Fruit fly (Drosophila melanogaster) whole organism, embryonic: ENCODE measurements around the gene CG44040.

Source experiments
- Atf3 ChIP-seq: fragments of 200-800 bp; sonication (Bioruptor generic); optimal IDR thresholded peaks from 3 replicates; lab custom pipeline; 2016; ENCODE audit warnings: missing biosample characterization, missing genetic modification characterization
- BEAF-32 ChIP-seq: fragments of 200-800 bp; sonication (Bioruptor generic); optimal IDR thresholded peaks from 3 replicates; lab custom pipeline; 2017; ENCODE audit warnings: missing biosample characterization, missing genetic modification characterization, mild to moderate bottlenecking, moderate library complexity, missing genetic modification reagents
- CG10147 ChIP-seq: fragments of 200-800 bp; sonication (Bioruptor generic); optimal IDR thresholded peaks from 2 replicates; lab custom pipeline; 2019; ENCODE audit warnings: missing biosample characterization, mild to moderate bottlenecking, missing genetic modification characterization, moderate library complexity
- CG12744 ChIP-seq: fragments of 200-800 bp; sonication (Bioruptor generic); optimal IDR thresholded peaks from 2 replicates; lab custom pipeline; 2016; ENCODE audit warnings: missing biosample characterization, missing genetic modification characterization
- CG13296 ChIP-seq: fragments of 200-800 bp; sonication (Bioruptor generic); optimal IDR thresholded peaks from 3 replicates; lab custom pipeline; 2018; ENCODE audit warnings: missing biosample characterization, mild to moderate bottlenecking, missing genetic modification characterization
- CG13624 ChIP-seq: fragments of 200-800 bp; sonication (Bioruptor generic); optimal IDR thresholded peaks from 2 replicates; lab custom pipeline; 2016; ENCODE audit warnings: missing biosample characterization, missing genetic modification characterization
- CG14965 ChIP-seq: fragments of 200-800 bp; sonication (Bioruptor generic); optimal IDR thresholded peaks from 2 replicates; lab custom pipeline; 2016; ENCODE audit warnings: missing biosample characterization, missing genetic modification characterization, borderline replicate concordance
- CG1647 ChIP-seq: fragments of 200-800 bp; sonication (Bioruptor generic); optimal IDR thresholded peaks from 3 replicates; lab custom pipeline; 2016; ENCODE audit warnings: missing biosample characterization, missing genetic modification characterization
- CG16779 ChIP-seq: fragments of 200-800 bp; sonication (Bioruptor generic); IDR thresholded peaks from 2 replicates; pipeline ENCODE4 v1.3.6; 2022; ENCODE audit warnings: missing biosample characterization, missing genetic modification characterization
- CG2202 ChIP-seq: fragments of 200-800 bp; sonication (Bioruptor generic); optimal IDR thresholded peaks from 2 replicates; lab custom pipeline; 2018; ENCODE audit warnings: missing biosample characterization, mild to moderate bottlenecking, missing genetic modification characterization
- CG32532 ChIP-seq: fragments of 200-800 bp; sonication (Bioruptor generic); IDR thresholded peaks from 2 replicates; pipeline ENCODE4 v1.3.6; 2022; ENCODE audit warnings: missing biosample characterization, missing genetic modification characterization
- CG33557 ChIP-seq: fragments of 200-800 bp; sonication (Bioruptor generic); optimal IDR thresholded peaks from 2 replicates; lab custom pipeline; 2019; ENCODE audit warnings: missing biosample characterization, mild to moderate bottlenecking, missing genetic modification characterization, moderate library complexity
- CG4424 ChIP-seq: fragments of 200-800 bp; sonication (Bioruptor generic); optimal IDR thresholded peaks from 3 replicates; lab custom pipeline; 2016; ENCODE audit warnings: missing biosample characterization, missing genetic modification characterization
- CG4820 ChIP-seq: fragments of 200-800 bp; sonication (Bioruptor generic); optimal IDR thresholded peaks from 3 replicates; lab custom pipeline; 2016; ENCODE audit warnings: missing biosample characterization, missing genetic modification characterization
- CG6765 ChIP-seq: fragments of 200-800 bp; sonication (Bioruptor generic); optimal IDR thresholded peaks from 3 replicates; lab custom pipeline; 2017; ENCODE audit warnings: missing biosample characterization, mild to moderate bottlenecking, missing genetic modification characterization
- CG6813 ChIP-seq: fragments of 200-800 bp; sonication (Bioruptor generic); optimal IDR thresholded peaks from 2 replicates; lab custom pipeline; 2017; ENCODE audit warnings: missing biosample characterization, missing genetic modification characterization, mild to moderate bottlenecking, moderate library complexity, missing genetic modification reagents
- CG8944 ChIP-seq: fragments of 200-800 bp; sonication (Bioruptor generic); optimal IDR thresholded peaks from 3 replicates; lab custom pipeline; 2016; ENCODE audit warnings: missing biosample characterization, missing genetic modification characterization
- CkIIα-i1 ChIP-seq: fragments of 200-800 bp; sonication (Bioruptor generic); IDR thresholded peaks from 2 replicates; pipeline ENCODE4 v1.3.6; 2022; ENCODE audit warnings: missing biosample characterization, missing genetic modification characterization
- Dll ChIP-seq: fragments of 200-800 bp; sonication (Bioruptor generic); IDR thresholded peaks from 4 replicates; pipeline ENCODE4 v1.3.6; 2022; ENCODE audit warnings: missing biosample characterization, missing genetic modification characterization; ENCODE audit not compliant: partially characterized antibody
- Doc3 ChIP-seq: fragments of 200-800 bp; sonication (Bioruptor generic); IDR thresholded peaks from 3 replicates; pipeline ENCODE4 v1.3.6; 2022; ENCODE audit warnings: missing biosample characterization, missing genetic modification characterization; ENCODE audit not compliant: partially characterized antibody
- Elba2 ChIP-seq: fragments of 200-800 bp; sonication (Bioruptor generic); optimal IDR thresholded peaks from 3 replicates; lab custom pipeline; 2016; ENCODE audit warnings: missing biosample characterization, missing genetic modification characterization
- Ets65A ChIP-seq: fragments of 200-800 bp; sonication (Bioruptor generic); peaks from one replicate; lab custom pipeline; 2016; ENCODE audit warnings: missing biosample characterization, missing genetic modification characterization
- Ets97D ChIP-seq: fragments of 200-800 bp; sonication (Bioruptor generic); optimal IDR thresholded peaks from 3 replicates; lab custom pipeline; 2016; ENCODE audit warnings: missing biosample characterization, missing genetic modification characterization
- Gug ChIP-seq: fragments of 200-800 bp; sonication (Bioruptor generic); IDR thresholded peaks from 4 replicates; pipeline ENCODE4 v1.3.6; 2022; ENCODE audit warnings: missing biosample characterization, missing genetic modification characterization
- HLHmδ ChIP-seq: fragments of 200-800 bp; sonication (Bioruptor generic); optimal IDR thresholded peaks from 2 replicates; lab custom pipeline; 2018; ENCODE audit warnings: missing biosample characterization, mild to moderate bottlenecking, missing genetic modification characterization, moderate library complexity
- HmgZ ChIP-seq: fragments of 200-800 bp; sonication (Bioruptor generic); optimal IDR thresholded peaks from 2 replicates; lab custom pipeline; 2018; ENCODE audit warnings: missing biosample characterization, mild to moderate bottlenecking, missing genetic modification characterization
- Hr51 ChIP-seq, 2 experiments: fragments of 200-800 bp; sonication (Bioruptor generic); optimal IDR thresholded peaks; 2 replicates in 1 of 2; 3 replicates in 1 of 2; lab custom pipeline; 2016 to 2018; ENCODE audit warnings: missing biosample characterization in 2 of 2, missing genetic modification characterization in 2 of 2, mild to moderate bottlenecking in 1 of 2, moderate library complexity in 1 of 2
- Mrtf ChIP-seq: fragments of 200-800 bp; sonication (Bioruptor generic); IDR thresholded peaks from 3 replicates; pipeline ENCODE4 v1.3.6; 2022; ENCODE audit warnings: missing biosample characterization, missing genetic modification characterization
- Neu2 ChIP-seq: fragments of 200-800 bp; sonication (Bioruptor generic); optimal IDR thresholded peaks from 3 replicates; lab custom pipeline; 2016; ENCODE audit warnings: missing biosample characterization, missing genetic modification characterization, borderline replicate concordance
- Trl ChIP-seq, 3 experiments: fragments of >200 bp in 2 of 3; fragments of 200-800 bp in 1 of 3; sonication (Bioruptor generic) in 1 of 3; optimal IDR thresholded peaks; 2 replicates in 1 of 3; 3 replicates in 2 of 3; lab custom pipeline; 2016 to 2017; ENCODE audit warnings: missing biosample characterization in 1 of 3, missing genetic modification characterization in 1 of 3
- ac ChIP-seq: fragments of 200-800 bp; sonication (Bioruptor generic); optimal IDR thresholded peaks from 3 replicates; lab custom pipeline; 2017; ENCODE audit warnings: missing biosample characterization, mild to moderate bottlenecking, missing genetic modification characterization
- ara ChIP-seq: fragments of 200-800 bp; sonication (Bioruptor generic); IDR thresholded peaks from 2 replicates; pipeline ENCODE4 v1.3.6; 2022; ENCODE audit warnings: missing biosample characterization, missing genetic modification characterization
- az2 ChIP-seq: fragments of 200-800 bp; sonication (Bioruptor generic); optimal IDR thresholded peaks from 3 replicates; lab custom pipeline; 2016; ENCODE audit warnings: missing biosample characterization, missing genetic modification characterization
- ci ChIP-seq: fragments of 200-800 bp; sonication (Bioruptor generic); IDR thresholded peaks from 3 replicates; pipeline ENCODE4 v1.3.6; 2022; ENCODE audit warnings: missing biosample characterization, missing genetic modification characterization
- dmrt11E ChIP-seq: fragments of 200-800 bp; sonication (Bioruptor generic); optimal IDR thresholded peaks from 3 replicates; lab custom pipeline; 2018; ENCODE audit warnings: missing biosample characterization, mild to moderate bottlenecking, missing genetic modification characterization, moderate library complexity
- gce ChIP-seq: fragments of 200-800 bp; sonication (Bioruptor generic); IDR thresholded peaks from 3 replicates; pipeline ENCODE4 v1.3.6; 2022; ENCODE audit warnings: missing biosample characterization, missing genetic modification characterization
- gem ChIP-seq: fragments of 200-800 bp; sonication (Bioruptor generic); optimal IDR thresholded peaks from 2 replicates; lab custom pipeline; 2019; ENCODE audit warnings: missing biosample characterization, mild to moderate bottlenecking, missing genetic modification characterization, moderate library complexity
- gro ChIP-seq: fragments of 200-800 bp; sonication (Bioruptor generic); optimal IDR thresholded peaks from 2 replicates; lab custom pipeline; 2016; ENCODE audit warnings: missing biosample characterization, missing genetic modification characterization
- hb ChIP-seq: fragments of 200-800 bp; sonication (Bioruptor generic); IDR thresholded peaks from 3 replicates; pipeline ENCODE4 v1.3.6; 2022; ENCODE audit warnings: missing biosample characterization, missing genetic modification characterization; ENCODE audit not compliant: partially characterized antibody
- ind ChIP-seq: fragments of 200-800 bp; sonication (Bioruptor generic); optimal IDR thresholded peaks from 3 replicates; lab custom pipeline; 2016; ENCODE audit warnings: missing biosample characterization, missing genetic modification characterization
- insv ChIP-seq, 2 experiments: fragments of 200-800 bp; sonication (Bioruptor generic); optimal IDR thresholded peaks; 3 replicates each; lab custom pipeline; 2016 to 2018; ENCODE audit warnings: missing biosample characterization in 2 of 2, missing genetic modification characterization in 2 of 2
- peb ChIP-seq: fragments of 200-800 bp; sonication (Bioruptor generic); IDR thresholded peaks from 2 replicates; pipeline ENCODE4 v1.3.6; 2022; ENCODE audit warnings: missing biosample characterization, missing genetic modification characterization
- pita ChIP-seq: fragments of 200-800 bp; sonication (Bioruptor generic); optimal IDR thresholded peaks from 2 replicates; lab custom pipeline; 2017; ENCODE audit warnings: missing biosample characterization, mild to moderate bottlenecking, missing genetic modification characterization
- prd ChIP-seq, 3 experiments: fragments of >200 bp in 2 of 3; fragments of 200-800 bp in 1 of 3; sonication (Bioruptor generic) in 1 of 3; optimal IDR thresholded peaks in 2 of 3; IDR thresholded peaks in 1 of 3; 2 replicates in 2 of 3; 3 replicates in 1 of 3; pipeline versions ENCODE4 v1.3.6 to Lab custom; 2017 to 2022; ENCODE audit warnings: missing biosample characterization in 1 of 3, missing genetic modification characterization in 1 of 3
- psq ChIP-seq: fragments of 200-800 bp; sonication (Bioruptor generic); optimal IDR thresholded peaks from 2 replicates; lab custom pipeline; 2017; ENCODE audit warnings: missing biosample characterization, missing genetic modification characterization
- pzg ChIP-seq: fragments of 200-800 bp; sonication (Bioruptor generic); optimal IDR thresholded peaks from 3 replicates; lab custom pipeline; 2018; ENCODE audit warnings: missing biosample characterization, mild to moderate bottlenecking, missing genetic modification characterization, moderate library complexity
- row ChIP-seq: fragments of 200-800 bp; sonication (Bioruptor generic); IDR thresholded peaks from 3 replicates; pipeline ENCODE4 v1.3.6; 2022; ENCODE audit warnings: missing biosample characterization, missing genetic modification characterization
- schlank ChIP-seq: fragments of 200-800 bp; sonication (Bioruptor generic); optimal IDR thresholded peaks from 2 replicates; lab custom pipeline; 2018; ENCODE audit warnings: missing biosample characterization, mild to moderate bottlenecking, missing genetic modification characterization
- tap ChIP-seq: fragments of 200-800 bp; optimal IDR thresholded peaks from 3 replicates; lab custom pipeline; 2019; ENCODE audit warnings: missing biosample characterization, mild to moderate bottlenecking, missing genetic modification characterization, moderate library complexity
- ttk ChIP-seq: fragments of 200-800 bp; sonication (Bioruptor generic); IDR thresholded peaks from 2 replicates; pipeline ENCODE4 v2.1.2; 2022; ENCODE audit warnings: missing biosample characterization, missing genetic modification characterization

CG44040 gene

dm6 chr3R:15342432-15342925 lies 22.3 kb downstream of the CG44040 start (continued):
- no peak for TF ChIP-seq HLHmδ (GFP tag; lab: Kevin White, UChicago)
- no peak for TF ChIP-seq HmgZ (tag; lab: Kevin White, UChicago)
- peak; percentile 14 for TF ChIP-seq ind (GFP tag; lab: Kevin White, UChicago)
- no peak for TF ChIP-seq CG13624 (GFP tag; lab: Kevin White, UChicago)
- no peak for TF ChIP-seq CG10147 (GFP tag; lab: Kevin White, UChicago)
- no peak for TF ChIP-seq tap
- TF ChIP-seq CG1647 (GFP tag; lab: Kevin White, UChicago) = no peak
- no peak for TF ChIP-seq Dll (GFP tag; lab: Robert Waterston, UW)
- no peak for TF ChIP-seq pzg (GFP tag; lab: Kevin White, UChicago)
- TF ChIP-seq gro = no peak
- no peak for TF ChIP-seq CG6813 (GFP tag; lab: Kevin White, UChicago)
- no peak for TF ChIP-seq az2 (GFP tag; lab: Kevin White, UChicago)
- TF ChIP-seq gem (tag; lab: Kevin White, UChicago) = no peak
- no peak for TF ChIP-seq ac (GFP tag; lab: Kevin White, UChicago)
- peak; percentile 9; the same call in 2 of the 4 replicates for TF ChIP-seq Gug (GFP tag; lab: Robert Waterston, UW)
- TF ChIP-seq Elba2 (GFP tag; lab: Kevin White, UChicago) = no peak
- TF ChIP-seq CkIIα-i1 (GFP tag; lab: Robert Waterston, UW) = no peak
- TF ChIP-seq pita (GFP tag; lab: Kevin White, UChicago) = no peak
- no peak for TF ChIP-seq CG4820 (GFP tag; lab: Kevin White, UChicago)
- TF ChIP-seq peb = no peak
- no peak for TF ChIP-seq ci
- no peak for TF ChIP-seq CG8944 (GFP tag; lab: Kevin White, UChicago)
- no peak for TF ChIP-seq prd (optimal IDR thresholded peaks at IDR 0.05; lab: Kevin White, UChicago)
- TF ChIP-seq prd (GFP tag; IDR thresholded peaks at IDR 0.05; lab: Robert Waterston, UW) = no peak
- no peak for TF ChIP-seq CG14965 (GFP tag; lab: Kevin White, UChicago)
- TF ChIP-seq psq (GFP tag; lab: Kevin White, UChicago) = no peak
- TF ChIP-seq Doc3 (GFP tag; lab: Robert Waterston, UW) = no peak
- no peak for TF ChIP-seq schlank
- TF ChIP-seq hb (GFP tag; lab: Robert Waterston, UW) = no peak
- no peak for TF ChIP-seq CG16779 (GFP tag; lab: Robert Waterston, UW)
- TF ChIP-seq Hr51 (GFP tag; optimal IDR thresholded peaks at IDR 0.05; lab: Kevin White, UChicago) = no peak
- no peak for TF ChIP-seq CG6765 (GFP tag; lab: Kevin White, UChicago)
- peak in 1 of 2 experiments; percentile 27 for TF ChIP-seq Trl (optimal IDR thresholded peaks at IDR 0.05; lab: Kevin White, UChicago)
- TF ChIP-seq Trl (GFP tag; optimal IDR thresholded peaks at IDR 0.05; lab: Kevin White, UChicago) = no peak
- no peak for TF ChIP-seq CG12744 (GFP tag; lab: Kevin White, UChicago)
- TF ChIP-seq Atf3 = no peak
- no peak for TF ChIP-seq CG33557 (GFP tag; lab: Kevin White, UChicago)
- no peak for TF ChIP-seq ttk (GFP tag; lab: Robert Waterston, UW)
- TF ChIP-seq BEAF-32 (GFP tag; lab: Kevin White, UChicago) = no peak
- no peak for TF ChIP-seq CG13296 (GFP tag; lab: Kevin White, UChicago)
- no peak for TF ChIP-seq Ets65A
- TF ChIP-seq Mrtf (GFP tag; lab: Robert Waterston, UW) = no peak
- TF ChIP-seq Ets97D (GFP tag; lab: Kevin White, UChicago) = no peak
- peak; percentile 18; the same call in 1 of the 2 replicates for TF ChIP-seq CG32532 (GFP tag; lab: Robert Waterston, UW)
- no peak for TF ChIP-seq CG2202 (tag; lab: Kevin White, UChicago)
- TF ChIP-seq gce (GFP tag; lab: Robert Waterston, UW) = no peak
- peak; percentile 12; the same call in 1 of the 3 replicates for TF ChIP-seq row (GFP tag; lab: Robert Waterston, UW)
- TF ChIP-seq Neu2 (GFP tag; lab: Kevin White, UChicago) = no peak
- TF ChIP-seq insv (GFP tag; optimal IDR thresholded peaks at IDR 0.05; lab: Kevin White, UChicago) = no peak
- TF ChIP-seq ara = peak; percentile 22; the same call in 1 of the 2 replicates
- TF ChIP-seq CG4424 (GFP tag; lab: Kevin White, UChicago) = no peak
- no peak for TF ChIP-seq dmrt11E
